Worm (Caenorhabditis elegans): ENCODE data around the gene erd-2.2.

DNA sequence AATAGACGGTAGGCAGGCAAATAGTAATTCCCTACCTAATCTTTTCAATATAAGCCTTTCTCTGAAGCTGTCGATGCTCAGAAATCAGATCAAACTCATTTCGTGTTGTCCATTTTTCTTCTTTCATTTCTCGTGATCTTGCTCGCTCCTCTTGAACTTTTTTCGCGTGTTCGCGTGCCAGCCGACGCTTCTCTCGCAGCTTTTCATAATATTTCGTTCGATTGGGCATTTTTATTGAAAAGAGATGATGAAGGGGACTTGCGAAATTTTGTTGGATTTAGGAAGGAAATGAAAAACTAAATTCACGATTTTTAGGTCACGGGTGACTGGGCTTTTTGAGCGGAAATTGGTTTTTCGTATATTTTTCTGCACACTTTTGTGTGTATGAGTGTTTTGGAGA is 30.1 kb downstream of the erd-2.2 start, which contains the start of gene EGAP1.1:
- TF ChIP-seq elt-1 (tag; optimal IDR thresholded peaks at IDR 0.05) (no peak), mbf-1 (tag; optimal IDR thresholded peaks at IDR 0.05) (no peak), mdl-1 (tag; optimal IDR thresholded peaks at IDR 0.05) (no peak), snpc-4 (tag; optimal IDR thresholded peaks at IDR 0.05) (no peak), ztf-11 (tag; optimal IDR thresholded peaks at IDR 0.05) (no peak)
